Worm (Caenorhabditis elegans) whole organism, early embryonic: ENCODE data around the gene F54D10.9.

Source experiments
- B0310.2 ChIP-seq: sonication (generic microtip); optimal IDR thresholded peaks from 2 replicates; lab custom pipeline; 2016; ENCODE audit warnings: mild to moderate bottlenecking, missing genetic modification characterization, missing compliant biosample characterization
- F13C5.2 ChIP-seq: sonication (generic microtip); optimal IDR thresholded peaks from 2 replicates; lab custom pipeline; 2017; ENCODE audit warnings: mild to moderate bottlenecking, missing genetic modification characterization, inconsistent platforms, missing compliant biosample characterization
- aly-1 ChIP-seq: sonication (generic microtip); optimal IDR thresholded peaks from 2 replicates; lab custom pipeline; 2016; ENCODE audit warnings: missing genetic modification characterization, missing compliant biosample characterization
- ama-1 ChIP-seq: fragments of 150-350 bp; optimal IDR thresholded peaks from 2 replicates; lab custom pipeline; 2014
- ceh-13 ChIP-seq: fragments of 200-800 bp; sonication (Bioruptor generic); optimal IDR thresholded peaks from 2 replicates; lab custom pipeline; 2018; ENCODE audit warnings: mild to moderate bottlenecking, missing genetic modification characterization, missing compliant biosample characterization
- ceh-36 ChIP-seq: sonication (generic microtip); optimal IDR thresholded peaks from 2 replicates; lab custom pipeline; 2016; ENCODE audit warnings: missing genetic modification characterization, inconsistent platforms, missing compliant biosample characterization
- ets-7 ChIP-seq: sonication (generic microtip); optimal IDR thresholded peaks from 2 replicates; lab custom pipeline; 2016; ENCODE audit warnings: missing genotype, missing genetic modification characterization, missing compliant biosample characterization
- flt-1 ChIP-seq: fragments of 200-800 bp; sonication (Bioruptor generic); IDR thresholded peaks from 2 replicates; pipeline ENCODE4 v1.3.6; 2022; ENCODE audit warnings: missing genetic modification characterization, missing compliant biosample characterization
- hmbx-1 ChIP-seq: sonication (generic microtip); optimal IDR thresholded peaks from 2 replicates; lab custom pipeline; 2016; ENCODE audit warnings: mild to moderate bottlenecking, missing genetic modification characterization, missing compliant biosample characterization
- hmg-4 ChIP-seq: fragments of 200-800 bp; sonication (Bioruptor generic); optimal IDR thresholded peaks from 2 replicates; lab custom pipeline; 2018; ENCODE audit warnings: mild to moderate bottlenecking, missing genetic modification characterization, missing compliant biosample characterization
- hnd-1 ChIP-seq: sonication (generic microtip); optimal IDR thresholded peaks from 2 replicates; lab custom pipeline; 2016; ENCODE audit warnings: missing genetic modification characterization, missing compliant biosample characterization
- pes-1 ChIP-seq: fragments of 200-800 bp; sonication (Bioruptor generic); IDR thresholded peaks from 2 replicates; pipeline ENCODE4 v1.3.6; 2022; ENCODE audit warnings: missing genetic modification reagents, missing genetic modification characterization, missing compliant biosample characterization
- scrt-1 ChIP-seq: fragments of 200-800 bp; sonication (Bioruptor generic); IDR thresholded peaks from 2 replicates; pipeline ENCODE4 v1.3.6; 2022; ENCODE audit warnings: missing genetic modification characterization, missing compliant biosample characterization
- sea-1 ChIP-seq: fragments of 200-800 bp; sonication (Bioruptor generic); conservative IDR thresholded peaks from 2 replicates; pipeline ENCODE4 v1.3.6; 2022; ENCODE audit warnings: missing genetic modification characterization, missing compliant biosample characterization
- tbx-11 ChIP-seq: fragments of 200-800 bp; sonication (Bioruptor generic); IDR thresholded peaks from 2 replicates; pipeline ENCODE4 v1.3.6; 2022; ENCODE audit warnings: missing genetic modification characterization, missing compliant biosample characterization
- tbx-37 ChIP-seq: fragments of 200-800 bp; sonication (Bioruptor generic); conservative IDR thresholded peaks from 2 replicates; pipeline ENCODE4 v1.3.6; 2022; ENCODE audit warnings: missing genetic modification reagents, missing genetic modification characterization, missing compliant biosample characterization
- tra-4 ChIP-seq: sonication (generic microtip); optimal IDR thresholded peaks from 2 replicates; lab custom pipeline; 2017; ENCODE audit warnings: missing genetic modification characterization, missing compliant biosample characterization

Gene F54D10.9

DNA sequence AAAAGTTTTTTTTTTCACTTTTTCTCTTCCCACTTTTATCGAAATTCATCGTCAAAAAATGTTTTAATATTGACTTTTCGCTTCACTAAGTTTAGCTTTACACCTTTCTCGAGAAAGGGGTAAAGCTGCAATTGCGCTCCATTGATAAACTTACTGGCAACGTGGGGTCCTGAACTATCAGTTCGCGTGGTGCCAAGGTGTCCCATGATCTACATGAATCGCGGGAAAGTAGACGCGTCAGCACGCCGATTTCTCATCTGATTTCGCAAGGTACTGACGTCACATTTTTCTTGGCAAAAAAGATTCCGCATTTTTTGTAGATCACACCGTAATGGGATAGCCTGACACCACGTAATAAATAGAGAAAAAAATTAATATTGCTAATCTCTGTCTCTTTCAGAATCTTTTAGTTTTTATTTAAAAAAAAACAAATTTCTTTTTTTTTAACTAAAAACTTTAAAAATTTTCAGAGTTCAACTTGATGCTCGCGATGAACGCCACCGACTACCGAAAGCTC, 20.4 kb downstream of the F54D10.9 start, which contains the start of gene lido-15:
lido-15 (plus strand) TSS at position 467 of the 517 bp plus-strand sequence.
- TF ChIP-seq ama-1 (lab: Kevin White, UChicago) (no peak), scrt-1 (GFP tag; lab: Robert Waterston, UW) (no peak), aly-1 (tag; lab: Kevin White, UChicago) (no peak), sea-1 (GFP tag; lab: Robert Waterston, UW) (no peak), hnd-1 (tag; lab: Kevin White, UChicago) (no peak), ceh-13 (GFP tag; lab: Kevin White, UChicago) (no peak), hmg-4 (GFP tag; lab: Kevin White, UChicago) (no peak), hmbx-1 (tag; lab: Kevin White, UChicago) (no peak), flt-1 (GFP tag; lab: Robert Waterston, UW) (no peak), tra-4 (no peak)

DNA sequence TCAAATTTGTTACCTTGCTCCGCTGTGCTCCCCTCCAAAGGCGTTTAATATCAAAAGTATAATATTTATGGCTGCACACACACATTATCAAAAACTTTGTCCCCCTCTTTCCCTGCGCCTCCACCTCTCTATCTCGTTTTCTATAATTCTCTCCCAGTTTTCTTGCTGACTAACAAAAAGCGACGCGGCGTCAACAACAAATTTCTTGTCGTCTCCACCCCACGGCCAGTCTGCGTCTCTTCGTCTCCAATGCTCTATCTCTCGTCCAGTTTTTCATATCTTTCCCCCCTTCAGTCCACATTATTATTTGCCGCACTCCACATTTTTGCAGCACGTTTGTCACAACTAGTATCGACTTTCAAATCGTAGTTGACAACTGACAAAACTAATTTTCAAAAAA, 21.7 kb downstream of the F54D10.9 start:
- TF ChIP-seq hnd-1 (tag; lab: Kevin White, UChicago), result no peak
- no peak for TF ChIP-seq ceh-36 (tag; lab: Kevin White, UChicago)
- TF ChIP-seq ama-1 (lab: Kevin White, UChicago), result no peak
- TF ChIP-seq tbx-11 (GFP tag; lab: Robert Waterston, UW), result no peak
- no peak for TF ChIP-seq scrt-1 (GFP tag; lab: Robert Waterston, UW)
- no peak for TF ChIP-seq sea-1 (GFP tag; lab: Robert Waterston, UW)
- TF ChIP-seq flt-1 (GFP tag; lab: Robert Waterston, UW), result no peak
- no peak for TF ChIP-seq B0310.2 (tag; lab: Kevin White, UChicago)
- TF ChIP-seq F13C5.2 (tag; lab: Kevin White, UChicago), result no peak
- no peak for TF ChIP-seq ets-7 (tag; lab: Kevin White, UChicago)
- TF ChIP-seq pes-1 (GFP tag; lab: Robert Waterston, UW), result no peak
- TF ChIP-seq hmbx-1 (tag; lab: Kevin White, UChicago), result no peak
- no peak for TF ChIP-seq ceh-13 (GFP tag; lab: Kevin White, UChicago)

DNA sequence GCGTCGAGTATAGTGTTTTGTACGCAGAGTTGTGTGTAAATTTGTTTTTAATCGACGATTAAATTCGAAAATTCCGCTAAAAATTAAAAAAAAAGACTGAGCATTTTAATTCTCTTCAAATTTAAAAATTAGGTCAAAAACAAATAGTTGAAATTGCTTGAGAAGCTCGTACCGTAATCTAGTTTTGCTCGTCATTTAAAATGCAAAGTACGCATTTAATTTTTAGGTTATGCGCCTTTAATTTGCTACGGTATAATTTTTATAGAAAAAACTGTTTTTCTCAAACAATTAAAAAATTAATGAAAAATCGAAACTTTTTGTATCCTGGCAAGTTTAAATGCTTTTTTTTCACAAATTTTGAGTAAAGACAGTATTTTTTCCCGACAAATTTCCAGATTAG, 23.6 kb downstream of the F54D10.9 start:
- TF ChIP-seq F13C5.2 (tag; lab: Kevin White, UChicago), result no peak
- no peak for TF ChIP-seq aly-1 (tag; lab: Kevin White, UChicago)
- no peak for TF ChIP-seq tbx-37 (GFP tag; lab: Robert Waterston, UW)
- TF ChIP-seq sea-1 (GFP tag; lab: Robert Waterston, UW), result no peak
- no peak for TF ChIP-seq hmbx-1 (tag; lab: Kevin White, UChicago)
- TF ChIP-seq flt-1 (GFP tag; lab: Robert Waterston, UW), result no peak
- no peak for TF ChIP-seq ceh-36 (tag; lab: Kevin White, UChicago)
- TF ChIP-seq ceh-13 (GFP tag; lab: Kevin White, UChicago), result no peak
- TF ChIP-seq pes-1 (GFP tag; lab: Robert Waterston, UW), result no peak
- no peak for TF ChIP-seq hnd-1 (tag; lab: Kevin White, UChicago)
- TF ChIP-seq B0310.2 (tag; lab: Kevin White, UChicago), result no peak
- TF ChIP-seq tra-4, result no peak
- no peak for TF ChIP-seq ama-1 (lab: Kevin White, UChicago)
- no peak for TF ChIP-seq scrt-1 (GFP tag; lab: Robert Waterston, UW)
- TF ChIP-seq ets-7 (tag; lab: Kevin White, UChicago), result no peak
- no peak for TF ChIP-seq hmg-4 (GFP tag; lab: Kevin White, UChicago)

DNA sequence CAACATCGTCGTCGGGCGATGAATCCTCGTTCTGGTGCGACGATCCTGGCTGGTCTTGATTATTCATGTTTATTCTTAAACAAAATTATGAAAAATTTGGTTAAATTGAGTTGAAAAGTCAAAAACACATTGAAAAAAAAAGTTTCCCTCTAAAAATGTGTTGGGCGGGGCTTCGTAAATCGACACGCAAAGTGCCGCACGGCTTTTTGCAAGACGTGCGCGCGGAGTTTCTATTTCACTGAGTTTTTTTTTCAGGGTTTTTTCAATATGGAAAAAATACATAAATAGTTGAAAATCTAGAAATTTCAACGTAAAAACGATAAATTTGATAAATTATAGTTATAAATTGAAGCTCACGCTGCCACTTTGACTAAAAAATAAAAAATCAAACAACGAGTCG, 24.2 kb downstream of the F54D10.9 start, which contains the start of gene F54D10.5:
F54D10.5 (minus strand) TSS at position 74 of the 400 bp plus-strand sequence.
- TF ChIP-seq F13C5.2 (tag; lab: Kevin White, UChicago), result peak; percentile 45
- TF ChIP-seq scrt-1 (GFP tag; lab: Robert Waterston, UW), result no peak
- no peak for TF ChIP-seq hmbx-1 (tag; lab: Kevin White, UChicago)
- no peak for TF ChIP-seq tra-4
- no peak for TF ChIP-seq B0310.2 (tag; lab: Kevin White, UChicago)
- TF ChIP-seq aly-1 (tag; lab: Kevin White, UChicago), result no peak
- no peak for TF ChIP-seq ets-7 (tag; lab: Kevin White, UChicago)
- no peak for TF ChIP-seq ceh-36 (tag; lab: Kevin White, UChicago)
- TF ChIP-seq hnd-1 (tag; lab: Kevin White, UChicago), result no peak
- no peak for TF ChIP-seq ceh-13 (GFP tag; lab: Kevin White, UChicago)
- TF ChIP-seq pes-1 (GFP tag; lab: Robert Waterston, UW), result peak; percentile 29; the same call in 1 of the 2 replicates
- TF ChIP-seq tbx-37 (GFP tag; lab: Robert Waterston, UW), result no peak
- peak; percentile 14; the same call in 1 of the 2 replicates for TF ChIP-seq flt-1 (GFP tag; lab: Robert Waterston, UW)
- TF ChIP-seq tbx-11 (GFP tag; lab: Robert Waterston, UW), result no peak
- TF ChIP-seq hmg-4 (GFP tag; lab: Kevin White, UChicago), result no peak
- no peak for TF ChIP-seq sea-1 (GFP tag; lab: Robert Waterston, UW)
- no peak for TF ChIP-seq ama-1 (lab: Kevin White, UChicago)

DNA sequence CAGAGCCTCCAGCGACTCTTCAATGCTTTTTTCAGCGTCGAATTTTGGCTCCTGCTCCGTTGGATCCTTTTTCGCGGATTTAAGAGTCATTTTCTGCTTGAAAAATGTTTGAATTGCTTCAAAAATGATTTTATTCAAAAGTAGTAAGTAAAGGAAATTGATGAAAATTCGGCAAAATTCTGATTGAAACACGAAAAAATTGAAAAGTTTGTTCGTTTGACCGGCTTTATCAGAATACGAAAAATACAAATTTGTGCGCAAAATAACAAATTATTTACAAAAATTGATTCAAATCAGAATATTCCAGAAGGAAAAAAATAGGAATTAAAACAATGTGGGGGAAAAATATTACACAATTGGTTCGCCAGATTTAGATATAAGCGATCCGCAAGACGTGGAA, 25.3 kb downstream of the F54D10.9 start, which contains the start of gene F54D10.4:
F54D10.4 (minus strand) TSS at position 101 of the 400 bp plus-strand sequence.
- no peak for TF ChIP-seq sea-1 (GFP tag; lab: Robert Waterston, UW)
- no peak for TF ChIP-seq hnd-1 (tag; lab: Kevin White, UChicago)
- no peak for TF ChIP-seq tbx-11 (GFP tag; lab: Robert Waterston, UW)
- TF ChIP-seq tbx-37 (GFP tag; lab: Robert Waterston, UW), result no peak
- TF ChIP-seq hmg-4 (GFP tag; lab: Kevin White, UChicago), result no peak
- TF ChIP-seq scrt-1 (GFP tag; lab: Robert Waterston, UW), result no peak
- no peak for TF ChIP-seq hmbx-1 (tag; lab: Kevin White, UChicago)
- TF ChIP-seq tra-4, result no peak
- no peak for TF ChIP-seq ceh-36 (tag; lab: Kevin White, UChicago)
- TF ChIP-seq pes-1 (GFP tag; lab: Robert Waterston, UW), result no peak
- no peak for TF ChIP-seq ceh-13 (GFP tag; lab: Kevin White, UChicago)
- no peak for TF ChIP-seq ama-1 (lab: Kevin White, UChicago)
- no peak for TF ChIP-seq B0310.2 (tag; lab: Kevin White, UChicago)
- TF ChIP-seq flt-1 (GFP tag; lab: Robert Waterston, UW), result no peak
- no peak for TF ChIP-seq ets-7 (tag; lab: Kevin White, UChicago)

DNA sequence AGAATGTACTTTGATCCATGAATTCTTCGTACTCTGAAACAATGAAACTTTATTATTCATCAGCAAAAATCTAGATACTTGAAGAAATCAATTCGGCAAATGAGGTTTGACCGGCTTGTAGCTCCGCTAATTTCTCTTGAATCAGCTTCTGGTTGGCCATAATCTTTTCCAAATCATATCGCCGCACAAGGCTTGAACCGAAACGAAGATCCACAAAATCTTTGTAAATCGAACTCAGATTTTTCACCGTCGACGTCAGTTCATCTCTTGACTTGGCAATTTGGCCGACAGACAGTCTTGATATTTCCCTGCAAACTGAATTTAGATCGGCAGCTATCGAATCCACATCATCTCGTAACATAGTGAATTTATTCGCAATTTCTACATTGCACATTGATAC, 26.8 kb downstream of the F54D10.9 start:
- TF ChIP-seq flt-1 (GFP tag; lab: Robert Waterston, UW) (no peak), ama-1 (lab: Kevin White, UChicago) (no peak), aly-1 (tag; lab: Kevin White, UChicago) (no peak), hmg-4 (GFP tag; lab: Kevin White, UChicago) (no peak), tbx-11 (GFP tag; lab: Robert Waterston, UW) (no peak), F13C5.2 (tag; lab: Kevin White, UChicago) (no peak)
